Fruit fly (Drosophila melanogaster): ENCODE measurements around the gene Syx5.
A peak's percentile ranks its signal among the peaks of the same experiment; 100 is the strongest.

Syx5 gene

DNA sequence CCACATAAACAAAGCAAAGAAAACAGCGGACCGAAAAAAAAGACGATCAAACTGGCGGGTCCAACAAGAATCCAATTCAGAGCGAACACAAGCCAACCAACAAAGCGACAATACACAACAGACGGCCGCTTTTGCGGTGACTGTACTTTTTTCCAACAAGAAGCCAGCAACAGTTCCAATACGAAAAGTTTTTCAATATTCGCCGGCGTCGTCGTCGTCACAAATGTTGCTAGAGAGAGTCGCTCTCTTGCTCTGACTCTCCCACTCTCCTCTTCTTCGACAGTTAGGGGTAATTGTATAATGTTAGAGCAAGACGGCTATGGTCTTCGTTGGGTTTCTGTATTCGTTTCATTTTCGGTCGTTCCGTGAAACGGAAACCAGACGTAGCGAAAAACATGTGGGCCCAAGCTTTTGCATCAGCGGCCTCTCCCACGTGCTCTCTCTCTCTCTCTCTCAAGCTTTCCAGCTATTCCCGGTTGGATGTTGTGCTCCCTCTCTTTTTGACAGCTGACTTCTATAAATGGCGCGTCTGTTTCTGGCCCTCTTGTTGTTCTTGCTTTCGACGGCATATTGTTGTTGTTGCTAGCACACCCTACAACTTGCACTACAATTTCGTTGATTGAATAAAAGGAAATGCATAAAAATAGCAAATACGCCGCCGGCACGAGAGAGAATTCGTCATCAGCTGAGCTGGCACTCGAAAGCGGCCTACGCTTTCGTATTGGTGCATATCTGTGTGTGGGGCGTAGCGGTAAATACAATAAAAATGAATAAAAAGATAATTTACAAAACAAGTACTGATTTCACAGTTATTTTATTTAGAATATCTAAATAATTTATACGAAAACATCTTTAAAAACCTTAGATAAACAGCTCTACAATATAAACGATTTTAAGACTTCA is 37.7 kb upstream of the Syx5 start:
- no peak for TF ChIP-seq fd96Ca (GFP tag; IDR thresholded peaks at IDR 0.05)
- no peak for TF ChIP-seq Pif1B (GFP tag; optimal IDR thresholded peaks at IDR 0.05)
- TF ChIP-seq Ets98B (GFP tag; IDR thresholded peaks at IDR 0.05) = no peak
- TF ChIP-seq CG15710 (tag; optimal IDR thresholded peaks at IDR 0.05) = peak; percentile 32
- TF ChIP-seq CG8301 (tag; optimal IDR thresholded peaks at IDR 0.05) = peak; percentile 26
- no peak for TF ChIP-seq rn (GFP tag; IDR thresholded peaks at IDR 0.05)
- peak; percentile 55 for TF ChIP-seq CG13204 (GFP tag; optimal IDR thresholded peaks at IDR 0.05)
- peak; percentile 74 for TF ChIP-seq gl (tag; optimal IDR thresholded peaks at IDR 0.05)
- peak; percentile 82 for TF ChIP-seq EcR (GFP tag; optimal IDR thresholded peaks at IDR 0.05)
- TF ChIP-seq D1 (tag; optimal IDR thresholded peaks at IDR 0.05) = no peak
- peak; percentile 49 for TF ChIP-seq CG34367 (tag; optimal IDR thresholded peaks at IDR 0.05)
- TF ChIP-seq CG12605 (GFP tag; IDR thresholded peaks at IDR 0.05) = no peak
- TF ChIP-seq CG17806 (tag; optimal IDR thresholded peaks at IDR 0.05) = no peak
- TF ChIP-seq CG8159 (tag; optimal IDR thresholded peaks at IDR 0.05) = peak; percentile 55
- peak; percentile 61 for TF ChIP-seq CG14655 (GFP tag; optimal IDR thresholded peaks at IDR 0.05)
- peak; percentile 21 for TF ChIP-seq Pif1A (GFP tag; optimal IDR thresholded peaks at IDR 0.05)
- peak; percentile 83 for TF ChIP-seq Snoo (tag; optimal IDR thresholded peaks at IDR 0.05)

DNA sequence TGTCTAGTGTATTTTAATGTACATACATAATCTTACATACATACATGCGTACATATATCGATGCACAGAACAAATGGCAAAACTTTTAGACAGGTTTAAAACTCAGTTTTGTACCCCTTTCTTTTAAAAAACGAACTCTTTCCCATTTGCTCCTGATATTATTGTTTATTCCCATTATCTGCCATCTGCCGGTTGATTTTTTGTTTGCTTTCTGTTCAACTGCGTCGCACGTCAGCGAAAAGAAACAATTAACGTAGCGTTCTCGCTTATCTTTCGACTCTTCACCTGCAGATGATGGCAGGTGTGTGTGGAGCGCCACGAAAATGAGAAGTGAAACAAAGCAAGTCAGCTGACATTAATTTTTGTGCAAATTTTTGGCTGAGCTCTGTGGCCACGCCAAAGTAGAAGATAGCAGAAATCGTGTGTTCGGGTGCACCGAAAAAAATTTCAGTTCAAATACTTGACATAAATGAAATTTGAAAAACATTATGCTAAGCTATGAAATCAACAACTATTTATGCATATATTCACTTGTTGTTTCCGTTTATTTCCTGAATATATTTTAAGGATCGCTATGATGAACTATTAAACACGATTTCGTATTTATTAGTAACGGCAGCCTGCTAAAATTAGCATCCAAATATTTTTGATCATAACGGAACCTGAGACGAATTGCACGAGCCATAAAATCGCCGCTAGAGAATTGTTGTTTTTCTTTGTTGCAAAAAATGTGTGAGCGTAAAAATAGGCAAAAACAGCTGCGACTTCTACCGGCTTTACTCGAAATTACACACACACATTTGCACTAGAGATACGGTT is 36.3 kb upstream of the Syx5 start:
- peak; percentile 7 for TF ChIP-seq Pif1A (GFP tag; optimal IDR thresholded peaks at IDR 0.05)
- no peak for TF ChIP-seq CG12605 (GFP tag; IDR thresholded peaks at IDR 0.05)
- no peak for TF ChIP-seq CG8159 (tag; optimal IDR thresholded peaks at IDR 0.05)
- TF ChIP-seq Pif1B (GFP tag; optimal IDR thresholded peaks at IDR 0.05) = no peak
- TF ChIP-seq CG14655 (GFP tag; optimal IDR thresholded peaks at IDR 0.05) = peak; percentile 44
- TF ChIP-seq CG8301 (tag; optimal IDR thresholded peaks at IDR 0.05) = peak; percentile 59

DNA sequence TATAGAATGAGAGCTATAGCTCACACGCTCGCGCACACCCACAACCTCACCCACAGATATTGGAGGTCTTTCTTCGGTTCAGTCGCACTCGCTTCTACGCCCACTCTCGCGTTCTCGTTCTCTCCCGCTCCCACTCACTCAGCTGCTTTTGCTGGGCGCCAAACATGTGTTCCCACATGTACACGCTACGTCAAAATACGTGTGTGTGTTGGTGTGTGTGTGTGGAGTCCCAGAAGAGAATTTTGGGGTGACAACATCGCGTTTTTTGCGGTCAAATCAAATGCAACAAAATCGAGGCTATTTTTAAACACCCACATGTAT is 35.7 kb upstream of the Syx5 start:
- TF ChIP-seq CG13204 (GFP tag; optimal IDR thresholded peaks at IDR 0.05) (peak; percentile 57), EcR (GFP tag; optimal IDR thresholded peaks at IDR 0.05) (peak; percentile 62), CG8301 (tag; optimal IDR thresholded peaks at IDR 0.05) (no peak)

DNA sequence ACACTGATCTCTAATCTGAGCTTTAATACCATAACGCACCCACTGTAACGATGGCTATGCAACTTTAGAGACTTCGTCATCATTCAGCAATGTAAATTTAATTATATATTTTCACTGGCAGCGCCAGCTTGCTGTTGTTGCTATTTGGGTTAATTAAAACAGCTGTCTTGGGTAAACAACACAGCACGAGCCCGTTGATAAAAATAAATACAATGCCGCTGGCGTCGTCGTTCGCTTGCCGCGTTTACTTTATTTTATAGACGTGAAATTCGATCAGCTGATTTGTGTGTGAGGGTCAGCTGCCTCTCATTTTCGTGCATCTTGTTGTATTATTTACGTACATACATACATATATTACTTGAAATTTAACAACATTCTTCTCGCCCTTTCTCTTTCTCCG is 34.4 kb upstream of the Syx5 start:
- TF ChIP-seq fd96Ca (GFP tag; IDR thresholded peaks at IDR 0.05) (no peak), Pif1A (GFP tag; optimal IDR thresholded peaks at IDR 0.05) (no peak)

DNA sequence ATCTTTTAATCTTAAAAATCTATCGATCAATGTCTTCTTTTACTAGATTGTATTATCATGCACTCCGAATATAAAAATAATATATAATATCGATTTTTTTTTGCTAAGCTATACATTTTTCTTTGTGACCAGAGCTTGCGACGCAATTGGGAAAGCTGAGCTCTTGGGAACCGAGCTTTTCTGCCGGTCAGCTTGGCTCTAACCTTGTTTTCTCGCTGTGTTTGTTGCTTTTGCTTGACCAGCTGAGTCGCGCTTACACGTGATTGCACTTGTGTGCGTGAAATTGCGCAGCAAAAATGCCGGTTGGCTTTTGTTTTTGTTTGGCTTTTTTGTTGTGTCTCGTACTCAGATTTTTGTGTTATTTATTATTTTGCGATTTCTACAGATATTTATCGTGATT is 33.7 kb upstream of the Syx5 start:
- no peak for TF ChIP-seq CG15710 (tag; optimal IDR thresholded peaks at IDR 0.05)
- no peak for TF ChIP-seq D1 (tag; optimal IDR thresholded peaks at IDR 0.05)
- TF ChIP-seq CG17806 (tag; optimal IDR thresholded peaks at IDR 0.05) = no peak
- no peak for TF ChIP-seq CG32121 (GFP tag; IDR thresholded peaks at IDR 0.05)
- TF ChIP-seq CG8301 (tag; optimal IDR thresholded peaks at IDR 0.05) = no peak
- no peak for TF ChIP-seq CG10348 (GFP tag; IDR thresholded peaks at IDR 0.05)
- TF ChIP-seq gl (tag; optimal IDR thresholded peaks at IDR 0.05) = no peak
- no peak for TF ChIP-seq CG9948 (tag; optimal IDR thresholded peaks at IDR 0.05)
- TF ChIP-seq Pif1B (GFP tag; optimal IDR thresholded peaks at IDR 0.05) = no peak
- no peak for TF ChIP-seq CG14655 (GFP tag; optimal IDR thresholded peaks at IDR 0.05)

DNA sequence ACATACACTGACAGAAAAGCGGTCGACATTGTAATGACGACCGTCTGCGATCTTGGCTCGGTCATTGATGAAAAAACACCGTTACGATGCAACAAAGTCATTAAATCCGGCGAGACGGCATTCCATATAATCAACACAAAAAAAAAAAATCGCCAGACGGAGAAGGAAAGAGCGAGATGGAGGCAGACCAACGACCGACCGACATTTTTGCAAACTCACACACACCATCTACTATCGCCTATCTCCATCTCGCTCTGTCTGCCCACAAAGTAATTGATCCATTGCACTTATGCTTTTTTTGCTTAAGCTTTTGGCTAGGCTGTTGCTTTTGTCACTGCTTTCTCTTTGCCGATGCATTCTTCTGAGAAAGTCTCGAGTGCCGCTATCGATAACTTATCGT is 33.0 kb upstream of the Syx5 start:
- TF ChIP-seq CG10348 (GFP tag; IDR thresholded peaks at IDR 0.05) (no peak), CG34367 (tag; optimal IDR thresholded peaks at IDR 0.05) (no peak), CG32121 (GFP tag; IDR thresholded peaks at IDR 0.05) (peak; percentile 62), D1 (tag; optimal IDR thresholded peaks at IDR 0.05) (no peak), gl (tag; optimal IDR thresholded peaks at IDR 0.05) (no peak), Pif1B (GFP tag; optimal IDR thresholded peaks at IDR 0.05) (peak; percentile 21), CG13204 (GFP tag; optimal IDR thresholded peaks at IDR 0.05) (no peak), CG8159 (tag; optimal IDR thresholded peaks at IDR 0.05) (no peak), CG9948 (tag; optimal IDR thresholded peaks at IDR 0.05) (no peak), CG12605 (GFP tag; IDR thresholded peaks at IDR 0.05) (no peak), CG17806 (tag; optimal IDR thresholded peaks at IDR 0.05) (no peak), CG8301 (tag; optimal IDR thresholded peaks at IDR 0.05) (no peak), Snoo (tag; optimal IDR thresholded peaks at IDR 0.05) (no peak), fd96Ca (GFP tag; IDR thresholded peaks at IDR 0.05) (peak; percentile 46; the same call in 1 of the 3 replicates), CG15710 (tag; optimal IDR thresholded peaks at IDR 0.05) (no peak), rn (GFP tag; IDR thresholded peaks at IDR 0.05) (no peak), CG14655 (GFP tag; optimal IDR thresholded peaks at IDR 0.05) (no peak), Pif1A (GFP tag; optimal IDR thresholded peaks at IDR 0.05) (no peak), CG4496 (GFP tag; IDR thresholded peaks at IDR 0.05) (peak; percentile 44; the same call in 2 of the 3 replicates), EcR (GFP tag; optimal IDR thresholded peaks at IDR 0.05) (peak; percentile 75), Ets98B (GFP tag; IDR thresholded peaks at IDR 0.05) (no peak; the same call in 1 of the 2 replicates)

All from whole organism, pupa.